Fruit fly (Drosophila melanogaster) whole organism, adult: Measurements from ENCODE around the gene CG11134.

Experiments
- CG14711 ChIP-seq: fragments of 200-800 bp; sonication (Bioruptor generic); optimal IDR thresholded peaks from 2 replicates; lab custom pipeline; 2018; ENCODE audit warnings: missing biosample characterization, mild to moderate bottlenecking, missing genetic modification characterization, moderate library complexity
- CG5204 ChIP-seq: fragments of 200-800 bp; sonication (Bioruptor generic); optimal IDR thresholded peaks from 2 replicates; lab custom pipeline; 2016; ENCODE audit warnings: missing biosample characterization, missing genetic modification characterization
- Mnt ChIP-seq: fragments of 200-800 bp; sonication (Bioruptor generic); optimal IDR thresholded peaks from 2 replicates; lab custom pipeline; 2016; ENCODE audit warnings: missing biosample characterization, mild to moderate bottlenecking, missing genetic modification characterization
- cic ChIP-seq: fragments of 200-800 bp; sonication (Bioruptor generic); optimal IDR thresholded peaks from 2 replicates; lab custom pipeline; 2017; ENCODE audit warnings: missing biosample characterization, mild to moderate bottlenecking, missing genetic modification characterization, moderate library complexity
- kay ChIP-seq: fragments of 200-800 bp; sonication (Bioruptor generic); peaks from one replicate; lab custom pipeline; 2016; ENCODE audit warnings: missing biosample characterization, missing genetic modification characterization, borderline replicate concordance
- ovo ChIP-seq: fragments of 200-800 bp; sonication (Bioruptor generic); optimal IDR thresholded peaks from 2 replicates; lab custom pipeline; 2016; ENCODE audit warnings: missing biosample characterization, missing genetic modification characterization
- tj ChIP-seq: fragments of 200-800 bp; sonication (Bioruptor generic); optimal IDR thresholded peaks from 3 replicates; lab custom pipeline; 2017; ENCODE audit warnings: missing biosample characterization, mild to moderate bottlenecking, missing genetic modification characterization, moderate library complexity
- toe ChIP-seq: fragments of 200-800 bp; sonication (Bioruptor generic); optimal IDR thresholded peaks from 2 replicates; lab custom pipeline; 2016; ENCODE audit warnings: missing biosample characterization, missing genetic modification characterization

dm6 chrX:13762372-13762883, 24.7 kb downstream of the CG11134 start, which contains the start of gene rdgB:
- peak; percentile 69 for TF ChIP-seq Mnt (GFP tag; lab: Kevin White, UChicago)
- peak; percentile 80 for TF ChIP-seq tj (GFP tag; lab: Kevin White, UChicago)
- peak; percentile 73 for TF ChIP-seq toe (GFP tag; lab: Kevin White, UChicago)
- TF ChIP-seq ovo, result peak; percentile 72
- TF ChIP-seq cic (GFP tag; lab: Kevin White, UChicago), result peak; percentile 56
- TF ChIP-seq CG14711 (tag; lab: Kevin White, UChicago), result peak; percentile 78
- no peak for TF ChIP-seq kay (GFP tag; lab: Kevin White, UChicago)
- TF ChIP-seq CG5204 (GFP tag; lab: Kevin White, UChicago), result peak; percentile 82
